Fruit fly (Drosophila melanogaster): Measurements from ENCODE around the gene Ppm1.

DNA sequence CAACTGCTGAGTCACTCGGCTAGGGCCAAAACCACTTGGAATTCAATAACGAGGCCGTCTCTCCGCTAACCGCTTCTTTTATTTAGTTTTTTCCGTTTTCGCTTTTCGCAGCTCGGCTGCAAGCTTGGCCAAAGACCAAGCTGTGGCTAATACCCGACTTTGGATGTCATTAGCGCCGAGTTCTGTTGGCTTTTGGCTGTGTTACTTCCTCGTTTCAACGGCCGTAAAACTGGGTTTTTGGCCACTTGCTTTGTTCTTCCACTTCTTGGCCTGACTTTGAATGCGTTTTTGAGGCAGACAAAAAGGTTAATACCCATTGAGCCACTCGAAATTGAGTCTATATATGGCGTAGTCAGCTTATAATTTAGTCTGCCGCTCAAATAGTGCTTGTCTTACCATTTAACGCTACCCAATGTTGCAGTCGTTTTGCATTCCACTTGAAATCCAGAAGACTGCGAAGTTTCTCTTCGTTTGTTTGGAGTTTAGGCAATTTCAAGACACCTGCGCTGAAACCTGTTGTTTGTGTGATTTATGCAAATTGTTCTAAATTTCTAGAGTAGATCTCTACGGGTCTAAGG lies 20.5 kb downstream of the Ppm1 start:
- TF ChIP-seq h (GFP tag; optimal IDR thresholded peaks at IDR 0.05) (no peak), Hr78 (GFP tag; optimal IDR thresholded peaks at IDR 0.05) (no peak), Dfd (GFP tag; optimal IDR thresholded peaks at IDR 0.05) (no peak), psq (GFP tag; optimal IDR thresholded peaks at IDR 0.05) (no peak), OdsH (GFP tag; optimal IDR thresholded peaks at IDR 0.05) (no peak), usp (GFP tag; optimal IDR thresholded peaks at IDR 0.05) (no peak), br (GFP tag; optimal IDR thresholded peaks at IDR 0.05) (no peak), HLH106 (tag; optimal IDR thresholded peaks at IDR 0.05) (no peak), Sp1 (GFP tag; optimal IDR thresholded peaks at IDR 0.05) (no peak), sv (GFP tag; optimal IDR thresholded peaks at IDR 0.05) (no peak), tai (GFP tag; optimal IDR thresholded peaks at IDR 0.05) (no peak), Abd-B (GFP tag; optimal IDR thresholded peaks at IDR 0.05) (no peak), dmrt93B (GFP tag; optimal IDR thresholded peaks at IDR 0.05) (no peak)

Data from whole organism, wandering third instar larva.